Worm (Caenorhabditis elegans) whole organism, mixed stage, embryonic: ENCODE data around the gene flad-1.

Experiments used
- M03D4.4 ChIP-seq: sonication (generic microtip); optimal IDR thresholded peaks from 2 replicates; lab custom pipeline; 2017; ENCODE audit warnings: mild to moderate bottlenecking, missing genetic modification characterization, missing compliant biosample characterization
- bed-3 ChIP-seq: fragments of 200-800 bp; sonication (Bioruptor generic); optimal IDR thresholded peaks from 3 replicates; lab custom pipeline; 2018; ENCODE audit warnings: mild to moderate bottlenecking, missing genetic modification characterization, moderate library complexity, missing compliant biosample characterization
- blmp-1 ChIP-seq: fragments of 150-350 bp; optimal IDR thresholded peaks from 2 replicates; lab custom pipeline; 2014; ENCODE audit warnings: missing biosample characterization, missing genetic modification characterization
- ceh-43 ChIP-seq: fragments of 200-800 bp; sonication (Bioruptor generic); optimal IDR thresholded peaks from 2 replicates; lab custom pipeline; 2018; ENCODE audit warnings: mild to moderate bottlenecking, missing genetic modification characterization, moderate library complexity, missing compliant biosample characterization
- ceh-83 ChIP-seq: fragments of 200-800 bp; sonication (Bioruptor generic); optimal IDR thresholded peaks from 2 replicates; lab custom pipeline; 2018; ENCODE audit warnings: mild to moderate bottlenecking, missing genetic modification characterization, missing compliant biosample characterization
- ces-1 ChIP-seq: fragments of 150-350 bp; optimal IDR thresholded peaks from 2 replicates; lab custom pipeline; 2014; ENCODE audit warnings: missing biosample characterization, missing genetic modification reagents, missing genetic modification characterization
- elt-1 ChIP-seq: sonication (generic microtip); optimal IDR thresholded peaks from 2 replicates; lab custom pipeline; 2017; ENCODE audit warnings: missing genetic modification characterization, mild to moderate bottlenecking, missing compliant biosample characterization, antibody characterized with exemption, moderate library complexity, borderline replicate concordance; ENCODE audit not compliant: insufficient read depth
- elt-3 ChIP-seq: fragments of 150-350 bp; optimal IDR thresholded peaks from 2 replicates; lab custom pipeline; 2014; ENCODE audit warnings: missing biosample characterization, missing genetic modification characterization
- ham-2 ChIP-seq: fragments of 200-800 bp; sonication (Bioruptor generic); optimal IDR thresholded peaks from 2 replicates; lab custom pipeline; 2018; ENCODE audit warnings: mild to moderate bottlenecking, missing genetic modification characterization, missing compliant biosample characterization
- hlh-1 ChIP-seq: fragments of 150-350 bp; optimal IDR thresholded peaks from 2 replicates; lab custom pipeline; 2014; ENCODE audit warnings: missing biosample characterization, missing genetic modification reagents, missing genetic modification characterization
- lin-13 ChIP-seq: fragments of 150-350 bp; optimal IDR thresholded peaks from 2 replicates; lab custom pipeline; 2014; ENCODE audit warnings: missing biosample characterization, missing genetic modification characterization
- mab-5 ChIP-seq: fragments of 150-350 bp; optimal IDR thresholded peaks from 2 replicates; lab custom pipeline; 2014; ENCODE audit warnings: missing biosample characterization, missing genetic modification characterization
- mep-1 ChIP-seq: fragments of 150-350 bp; optimal IDR thresholded peaks from 2 replicates; lab custom pipeline; 2017; ENCODE audit warnings: missing biosample characterization, missing genetic modification reagents, missing genetic modification characterization, inconsistent platforms
- mls-2 ChIP-seq: sonication (generic microtip); optimal IDR thresholded peaks from 2 replicates; lab custom pipeline; 2016; ENCODE audit warnings: mild to moderate bottlenecking, missing genetic modification characterization, moderate library complexity, missing compliant biosample characterization
- nhr-12 ChIP-seq: fragments of 150-350 bp; optimal IDR thresholded peaks from 2 replicates; lab custom pipeline; 2014; ENCODE audit warnings: missing biosample characterization, missing genetic modification characterization
- nhr-2 ChIP-seq: fragments of 150-350 bp; optimal IDR thresholded peaks from 2 replicates; lab custom pipeline; 2014; ENCODE audit warnings: missing biosample characterization, missing genetic modification characterization
- nhr-237 ChIP-seq: fragments of 150-350 bp; optimal IDR thresholded peaks from 2 replicates; lab custom pipeline; 2014; ENCODE audit warnings: missing biosample characterization, missing genetic modification characterization
- nhr-28 ChIP-seq: fragments of 150-350 bp; optimal IDR thresholded peaks from 2 replicates; lab custom pipeline; 2014; ENCODE audit warnings: missing biosample characterization, missing genetic modification characterization
- nhr-76 ChIP-seq: sonication (generic microtip); optimal IDR thresholded peaks from 2 replicates; lab custom pipeline; 2017; ENCODE audit warnings: missing biosample characterization, missing genetic modification characterization
- pha-4 ChIP-seq: fragments of 150-350 bp; optimal IDR thresholded peaks from 2 replicates; lab custom pipeline; 2018; ENCODE audit warnings: missing biosample characterization, missing genetic modification reagents, missing genetic modification characterization
- sem-2 ChIP-seq: fragments of 200-800 bp; sonication (Bioruptor generic); optimal IDR thresholded peaks from 2 replicates; lab custom pipeline; 2018; ENCODE audit warnings: mild to moderate bottlenecking, missing genetic modification characterization, missing compliant biosample characterization
- snpc-4 ChIP-seq: fragments of 150-350 bp; optimal IDR thresholded peaks from 2 replicates; lab custom pipeline; 2014; ENCODE audit warnings: missing biosample characterization, missing genetic modification characterization
- sptf-1 ChIP-seq: sonication (generic microtip); optimal IDR thresholded peaks from 2 replicates; lab custom pipeline; 2017; ENCODE audit warnings: mild to moderate bottlenecking, missing genetic modification characterization, moderate library complexity, missing compliant biosample characterization
- tbx-8 ChIP-seq: fragments of 200-800 bp; sonication (Bioruptor generic); optimal IDR thresholded peaks from 2 replicates; lab custom pipeline; 2018; ENCODE audit warnings: mild to moderate bottlenecking, missing genetic modification characterization, moderate library complexity, missing compliant biosample characterization
- unc-120 ChIP-seq: sonication (generic microtip); optimal IDR thresholded peaks from 2 replicates; lab custom pipeline; 2017; ENCODE audit warnings: missing genetic modification characterization, missing compliant biosample characterization; ENCODE audit not compliant: poor library complexity, severe bottlenecking
- unc-39 ChIP-seq: fragments of 150-350 bp; optimal IDR thresholded peaks from 2 replicates; lab custom pipeline; 2014; ENCODE audit warnings: missing biosample characterization, missing genetic modification characterization
- unc-62 ChIP-seq: fragments of 150-350 bp; optimal IDR thresholded peaks from 2 replicates; lab custom pipeline; 2014; ENCODE audit warnings: missing biosample characterization, missing genetic modification reagents, missing genetic modification characterization
- zip-8 ChIP-seq: fragments of 150-350 bp; optimal IDR thresholded peaks from 2 replicates; lab custom pipeline; 2014; ENCODE audit warnings: missing biosample characterization, missing genetic modification characterization
- ztf-11 ChIP-seq: fragments of 150-350 bp; optimal IDR thresholded peaks from 2 replicates; lab custom pipeline; 2014; ENCODE audit warnings: missing biosample characterization, missing genetic modification characterization

Gene flad-1

ce11 chrII:9916177-9916576 lies 27.8 kb upstream of the flad-1 start, which contains the start of gene F26C11.4:
TSS of gene F26C11.4 (minus strand) at chrII:9916277.
- no peak for TF ChIP-seq nhr-76 (tag; lab: Kevin White, UChicago)
- TF ChIP-seq sptf-1 (tag; lab: Kevin White, UChicago), result no peak
- no peak for TF ChIP-seq mab-5

- TF ChIP-seq mep-1, result no peak
- TF ChIP-seq bed-3 (GFP tag; lab: Kevin White, UChicago), result no peak
- TF ChIP-seq elt-1, result no peak
- TF ChIP-seq blmp-1 (tag; lab: Kevin White, UChicago), result no peak
- TF ChIP-seq unc-120 (tag; lab: Kevin White, UChicago), result no peak
- no peak for TF ChIP-seq nhr-12 (tag; lab: Kevin White, UChicago)
- no peak for TF ChIP-seq elt-3
- TF ChIP-seq snpc-4 (tag; lab: Kevin White, UChicago), result no peak
- no peak for TF ChIP-seq lin-13 (tag; lab: Kevin White, UChicago)
- no peak for TF ChIP-seq ham-2 (GFP tag; lab: Kevin White, UChicago)
- TF ChIP-seq tbx-8, result no peak
- no peak for TF ChIP-seq unc-39 (tag; lab: Kevin White, UChicago)
- no peak for TF ChIP-seq nhr-76 (tag; lab: Kevin White, UChicago)
- no peak for TF ChIP-seq nhr-237 (tag; lab: Kevin White, UChicago)
- no peak for TF ChIP-seq M03D4.4 (tag; lab: Kevin White, UChicago)
Observed at ce11 chrII:9917904-9918303, 26.0 kb upstream of the flad-1 start, which contains the start of gene C05C10.8. TSS of gene C05C10.8 (minus strand) at chrII:9918004.

ce11 chrII:9920468-9920867 lies 23.5 kb upstream of the flad-1 start, which contains the start of gene pho-10:
TSS of gene pho-10 (minus strand) at chrII:9920568.
- TF ChIP-seq nhr-76 (tag; lab: Kevin White, UChicago), result no peak
- TF ChIP-seq hlh-1 (tag; lab: Kevin White, UChicago), result no peak
- no peak for TF ChIP-seq unc-120 (tag; lab: Kevin White, UChicago)
- no peak for TF ChIP-seq lin-13 (tag; lab: Kevin White, UChicago)
- no peak for TF ChIP-seq unc-62 (GFP tag; lab: Kevin White, UChicago)
- no peak for TF ChIP-seq M03D4.4 (tag; lab: Kevin White, UChicago)
- no peak for TF ChIP-seq sem-2 (GFP tag; lab: Kevin White, UChicago)
- no peak for TF ChIP-seq ceh-83 (GFP tag; lab: Kevin White, UChicago)
- no peak for TF ChIP-seq mls-2 (tag; lab: Kevin White, UChicago)
- TF ChIP-seq pha-4 (tag; lab: Kevin White, UChicago), result no peak
- TF ChIP-seq, all 35 proteins: peak for 0

ce11 chrII:9921622-9922269 lies 22.2 kb upstream of the flad-1 start, which contains the start of gene C05C10.2:
TSS of gene C05C10.2 (plus strand) at chrII:9922219.
- TF ChIP-seq sem-2 (GFP tag; lab: Kevin White, UChicago), result no peak
- TF ChIP-seq ceh-43 (GFP tag; lab: Kevin White, UChicago), result no peak
- TF ChIP-seq unc-62 (GFP tag; lab: Kevin White, UChicago), result no peak
- no peak for TF ChIP-seq M03D4.4 (tag; lab: Kevin White, UChicago)
- no peak for TF ChIP-seq ztf-11 (tag; lab: Kevin White, UChicago)
- no peak for TF ChIP-seq snpc-4 (tag; lab: Kevin White, UChicago)
- TF ChIP-seq, all 35 proteins: peak for 0

ce11 chrII:9928470-9928869 lies 15.5 kb upstream of the flad-1 start:
- TF ChIP-seq elt-3, result no peak

- TF ChIP-seq lin-13 (tag; lab: Kevin White, UChicago), result no peak
Observed at ce11 chrII:9931012-9931411, 12.9 kb upstream of the flad-1 start.

ce11 chrII:9931476-9931875 lies 12.5 kb upstream of the flad-1 start, which contains the start of gene pho-11:
TSS of gene pho-11 (plus strand) at chrII:9931849.
- TF ChIP-seq ces-1 (GFP tag; lab: Kevin White, UChicago) (no peak), nhr-2 (tag; lab: Kevin White, UChicago) (no peak), snpc-4 (tag; lab: Kevin White, UChicago) (no peak), zip-8 (tag; lab: Kevin White, UChicago) (no peak), unc-39 (tag; lab: Kevin White, UChicago) (no peak), tbx-8 (no peak), blmp-1 (tag; lab: Kevin White, UChicago) (no peak), mls-2 (tag; lab: Kevin White, UChicago) (no peak), nhr-28 (tag; lab: Kevin White, UChicago) (no peak), pha-4 (tag; lab: Kevin White, UChicago) (no peak), mab-5 (no peak)
